Worm (Caenorhabditis elegans) whole organism, young adult: ENCODE results near the gene ngn-1.

ENCODE experiments used
- K12H6.12 ChIP-seq: fragments of 200-800 bp; sonication (Bioruptor generic); optimal IDR thresholded peaks from 2 replicates; lab custom pipeline; 2018; ENCODE audit warnings: mild to moderate bottlenecking, missing genetic modification characterization, missing compliant biosample characterization
- aptf-3 ChIP-seq: fragments of 200-800 bp; sonication (Bioruptor generic); IDR thresholded peaks from 2 replicates; pipeline ENCODE4 v1.3.6; 2022; ENCODE audit warnings: missing genetic modification characterization, missing compliant biosample characterization
- snpc-4 ChIP-seq, 5 experiments: fragments of 150-350 bp in 1 of 5; sonication (generic microtip) in 4 of 5; optimal IDR thresholded peaks; 2 replicates each; lab custom pipeline; 2014 to 2018; ENCODE audit warnings: missing genetic modification characterization in 5 of 5, missing biosample characterization in 3 of 5, antibody characterized with exemption in 2 of 5, mild to moderate bottlenecking in 2 of 5, missing compliant biosample characterization in 2 of 5, missing genotype in 2 of 5, moderate library complexity in 2 of 5, missing genetic modification reagents in 1 of 5

DNA sequence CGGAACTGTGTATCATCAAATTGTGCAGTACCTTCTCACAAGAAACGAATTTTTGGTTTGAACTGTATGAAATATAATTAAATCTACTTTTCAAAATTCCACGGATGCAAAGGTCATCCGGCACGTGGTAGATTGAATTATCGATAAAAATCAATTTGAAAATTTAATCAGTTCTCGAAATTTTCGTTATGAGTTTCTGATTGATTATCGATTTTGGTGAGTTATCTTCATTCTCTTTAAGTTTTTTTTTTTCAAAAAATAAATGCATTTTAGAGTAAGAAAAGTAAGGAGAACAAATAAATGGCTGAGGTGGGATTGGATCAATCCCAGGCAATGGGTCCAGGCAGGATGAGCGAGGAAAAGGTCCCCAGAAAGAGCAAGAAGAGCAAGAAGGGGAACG is 30.7 kb downstream of the ngn-1 start, which contains the start of gene Y69A2AR.47:
- no peak for TF ChIP-seq K12H6.12
- no peak for TF ChIP-seq snpc-4 (GFP tag; optimal IDR thresholded peaks at IDR 0.05; lab: Kevin White, UChicago)
- TF ChIP-seq snpc-4 (tag; optimal IDR thresholded peaks at IDR 0.05; lab: Kevin White, UChicago) = no peak
- no peak for TF ChIP-seq aptf-3 (GFP tag; lab: Robert Waterston, UW)
